Worm (Caenorhabditis elegans) whole organism, L1 larva: Measurements from ENCODE around the gene pycr-4.

ENCODE experiments used
- C34B4.2 ChIP-seq: sonication (generic microtip); optimal IDR thresholded peaks from 2 replicates; lab custom pipeline; 2017; ENCODE audit warnings: mild to moderate bottlenecking, missing genetic modification characterization, missing compliant biosample characterization
- aha-1 ChIP-seq: fragments of 150-350 bp; optimal IDR thresholded peaks from 2 replicates; lab custom pipeline; 2014; ENCODE audit warnings: missing biosample characterization, missing genetic modification characterization
- alr-1 ChIP-seq: fragments of 200-800 bp; sonication (Bioruptor generic); optimal IDR thresholded peaks from 2 replicates; lab custom pipeline; 2018; ENCODE audit warnings: borderline replicate concordance, mild to moderate bottlenecking, missing genetic modification characterization, missing compliant biosample characterization
- dsc-1 ChIP-seq: sonication (generic microtip); optimal IDR thresholded peaks from 2 replicates; lab custom pipeline; 2016; ENCODE audit warnings: mild to moderate bottlenecking, missing genetic modification characterization, missing compliant biosample characterization
- efl-1 ChIP-seq, 4 experiments: fragments of 150-350 bp; optimal IDR thresholded peaks in 3 of 4; peaks in 1 of 4; 1 replicate in 1 of 4; 2 replicates in 3 of 4; lab custom pipeline; 2014; ENCODE audit warnings: missing biosample characterization in 2 of 4, missing genetic modification characterization in 2 of 4, missing genetic modification reagents in 2 of 4
- egl-13 ChIP-seq: sonication (generic microtip); optimal IDR thresholded peaks from 2 replicates; lab custom pipeline; 2016; ENCODE audit warnings: missing genotype, missing genetic modification reagents, missing genetic modification characterization, missing compliant biosample characterization
- elt-2 ChIP-seq: sonication (generic microtip); optimal IDR thresholded peaks from 2 replicates; lab custom pipeline; 2016; ENCODE audit warnings: missing genetic modification characterization, mild to moderate bottlenecking, inconsistent platforms, missing compliant biosample characterization, missing genetic modification reagents
- ets-5 ChIP-seq: fragments of 200-800 bp; sonication (Bioruptor generic); IDR thresholded peaks from 2 replicates; pipeline ENCODE4 v1.3.6; 2022; ENCODE audit warnings: missing genetic modification characterization, missing compliant biosample characterization
- fkh-10 ChIP-seq: sonication (generic microtip); optimal IDR thresholded peaks from 2 replicates; lab custom pipeline; 2017; ENCODE audit warnings: missing biosample characterization, missing genetic modification reagents, missing genetic modification characterization
- fkh-4 ChIP-seq: sonication (generic microtip); optimal IDR thresholded peaks from 2 replicates; lab custom pipeline; 2016; ENCODE audit warnings: missing compliant biosample characterization, missing genetic modification characterization, borderline replicate concordance
- fos-1 ChIP-seq: fragments of 150-350 bp; optimal IDR thresholded peaks from 2 replicates; lab custom pipeline; 2014; ENCODE audit warnings: missing biosample characterization, missing genetic modification characterization
- isw-1 ChIP-seq: fragments of 200-800 bp; sonication (Bioruptor generic); IDR thresholded peaks from 2 replicates; pipeline ENCODE4 v1.3.6; 2022; ENCODE audit warnings: missing genetic modification characterization, missing compliant biosample characterization
- jun-1 ChIP-seq: fragments of 150-350 bp; optimal IDR thresholded peaks from 2 replicates; lab custom pipeline; 2014; ENCODE audit warnings: missing biosample characterization, missing genetic modification reagents, missing genetic modification characterization
- lin-13 ChIP-seq: fragments of 150-350 bp; optimal IDR thresholded peaks from 2 replicates; lab custom pipeline; 2014; ENCODE audit warnings: missing biosample characterization, missing genetic modification reagents, missing genetic modification characterization
- lir-3 ChIP-seq: sonication (generic microtip); optimal IDR thresholded peaks from 2 replicates; lab custom pipeline; 2016; ENCODE audit warnings: mild to moderate bottlenecking, missing genetic modification characterization, moderate library complexity, missing compliant biosample characterization; ENCODE audit not compliant: poor library complexity
- mab-9 ChIP-seq: fragments of 200-800 bp; sonication (Bioruptor generic); IDR thresholded peaks from 2 replicates; pipeline ENCODE4 v1.3.6; 2022; ENCODE audit warnings: missing genetic modification reagents, missing genetic modification characterization, missing compliant biosample characterization
- mep-1 ChIP-seq: fragments of 150-350 bp; optimal IDR thresholded peaks from 2 replicates; lab custom pipeline; 2014; ENCODE audit warnings: missing biosample characterization, missing genetic modification characterization
- nhr-11 ChIP-seq: fragments of 150-350 bp; optimal IDR thresholded peaks from 2 replicates; lab custom pipeline; 2014; ENCODE audit warnings: missing biosample characterization, missing genetic modification characterization
- nhr-20 ChIP-seq: sonication (generic microtip); optimal IDR thresholded peaks from 2 replicates; lab custom pipeline; 2016; ENCODE audit warnings: mild to moderate bottlenecking, missing genetic modification characterization, missing compliant biosample characterization
- nhr-237 ChIP-seq: fragments of 150-350 bp; optimal IDR thresholded peaks from 2 replicates; lab custom pipeline; 2014; ENCODE audit warnings: missing biosample characterization, missing genetic modification characterization
- nhr-77 ChIP-seq: fragments of 150-350 bp; optimal IDR thresholded peaks from 2 replicates; lab custom pipeline; 2014; ENCODE audit warnings: missing biosample characterization, missing genetic modification characterization
- rnt-1 ChIP-seq: sonication (generic microtip); optimal IDR thresholded peaks from 2 replicates; lab custom pipeline; 2016; ENCODE audit warnings: mild to moderate bottlenecking, missing genetic modification characterization, moderate library complexity, missing compliant biosample characterization
- skn-1 ChIP-seq: fragments of 150-350 bp; optimal IDR thresholded peaks from 2 replicates; lab custom pipeline; 2014; ENCODE audit warnings: missing biosample characterization, missing genetic modification characterization
- snpc-4 ChIP-seq: fragments of 150-350 bp; optimal IDR thresholded peaks from 2 replicates; lab custom pipeline; 2014; ENCODE audit warnings: missing biosample characterization, missing genetic modification characterization
- snu-23 ChIP-seq: sonication (generic microtip); optimal IDR thresholded peaks from 2 replicates; lab custom pipeline; 2016; ENCODE audit warnings: missing genetic modification characterization, missing compliant biosample characterization
- swsn-7 ChIP-seq: sonication (generic microtip); optimal IDR thresholded peaks from 2 replicates; lab custom pipeline; 2016; ENCODE audit warnings: missing genetic modification characterization, missing compliant biosample characterization
- tlp-1 ChIP-seq: fragments of 150-350 bp; optimal IDR thresholded peaks from 2 replicates; lab custom pipeline; 2014; ENCODE audit warnings: missing biosample characterization, missing genetic modification characterization
- unc-62 ChIP-seq: fragments of 150-350 bp; optimal IDR thresholded peaks from 2 replicates; lab custom pipeline; 2014; ENCODE audit warnings: missing biosample characterization, missing genetic modification reagents, missing genetic modification characterization
- vab-15 ChIP-seq: sonication (generic microtip); optimal IDR thresholded peaks from 2 replicates; lab custom pipeline; 2017; ENCODE audit warnings: missing genotype, mild to moderate bottlenecking, missing genetic modification characterization, missing compliant biosample characterization
- zip-4 ChIP-seq: fragments of 200-800 bp; sonication (Bioruptor generic); optimal IDR thresholded peaks from 2 replicates; lab custom pipeline; 2018; ENCODE audit warnings: mild to moderate bottlenecking, missing genetic modification characterization, moderate library complexity, missing compliant biosample characterization
- ztf-11 ChIP-seq, 2 experiments: sonication (generic microtip); optimal IDR thresholded peaks; 2 replicates each; lab custom pipeline; 2016 to 2017; ENCODE audit warnings: missing genetic modification characterization in 2 of 2, missing biosample characterization in 1 of 2, missing compliant biosample characterization in 1 of 2

pycr-4 gene

ce11 chrIV:7501337-7501736, 24.2 kb upstream of the pycr-4 start, which contains the start of gene F55G1.15:
Gene F55G1.15 (minus strand): TSS chrIV:7501437.
- peak; percentile 21 for TF ChIP-seq elt-2 (tag; lab: Kevin White, UChicago)
- no peak for TF ChIP-seq nhr-237

DNA sequence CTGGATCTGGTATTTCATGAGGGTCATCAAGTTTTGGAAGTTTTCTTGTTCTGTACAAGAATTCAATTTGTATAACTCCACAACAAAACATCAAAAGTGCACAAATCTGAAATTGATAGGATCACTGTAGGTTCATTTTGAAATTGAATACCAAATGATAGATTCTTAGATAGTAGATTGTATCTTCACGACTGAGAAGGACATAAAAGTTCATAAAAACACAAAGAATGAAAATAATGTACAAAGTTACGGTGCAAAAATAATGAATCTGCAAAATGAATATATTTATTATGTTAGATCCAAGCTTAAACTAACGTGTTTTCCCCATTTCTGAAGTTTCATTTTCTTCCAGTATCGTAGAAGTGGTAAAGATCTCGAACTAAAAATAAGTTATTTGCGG, 23.8 kb upstream of the pycr-4 start:
- no peak for TF ChIP-seq efl-1 (optimal IDR thresholded peaks at IDR 0.05; lab: Kevin White, UChicago)
- peak in 1 of 2 experiments; percentile 82 for TF ChIP-seq efl-1 (GFP tag; optimal IDR thresholded peaks at IDR 0.05 in 1 of 2; lab: Kevin White, UChicago)
- TF ChIP-seq lir-3 (tag; lab: Kevin White, UChicago) = no peak
- TF ChIP-seq, all 84 proteins: peak for 1

- TF ChIP-seq efl-1 (optimal IDR thresholded peaks at IDR 0.05; lab: Kevin White, UChicago) = no peak
- TF ChIP-seq efl-1 (GFP tag; optimal IDR thresholded peaks at IDR 0.05 in 1 of 2; lab: Kevin White, UChicago) = peak in 1 of 2 experiments; percentile 61
- peak; percentile 84 for TF ChIP-seq snpc-4 (tag; lab: Kevin White, UChicago)
- no peak for TF ChIP-seq fkh-10 (GFP tag; lab: Kevin White, UChicago)
- no peak for TF ChIP-seq skn-1 (tag; lab: Kevin White, UChicago)
Observed at ce11 chrIV:7499302-7499701, 22.2 kb upstream of the pycr-4 start.

DNA sequence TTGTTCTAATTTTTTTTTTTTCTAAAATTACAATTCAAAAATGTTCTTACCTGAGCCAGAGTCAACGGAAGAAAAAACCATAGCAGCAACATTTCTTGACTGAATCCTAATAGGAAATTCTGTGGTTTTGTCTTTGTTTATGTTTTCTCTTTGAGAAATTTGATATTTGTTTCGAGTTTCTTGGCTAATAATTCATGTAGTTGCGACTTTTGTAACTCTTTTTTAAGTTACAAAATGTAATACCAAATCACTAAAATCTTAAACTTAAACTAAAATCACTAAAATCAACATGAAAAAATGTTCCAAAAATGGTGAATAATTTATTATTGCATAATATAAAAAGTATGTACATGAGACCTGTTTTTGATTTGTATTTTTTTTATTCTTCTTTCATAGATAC, 20.7 kb upstream of the pycr-4 start, which contains the start of gene egas-4:
Gene egas-4, minus strand, starts transcription at position 101 of the 400 bp plus-strand sequence.
- TF ChIP-seq zip-4 (GFP tag; lab: Kevin White, UChicago) (no peak), efl-1 (optimal IDR thresholded peaks at IDR 0.05; lab: Kevin White, UChicago) (no peak), efl-1 (GFP tag; optimal IDR thresholded peaks at IDR 0.05 in 1 of 2; lab: Kevin White, UChicago) (no peak), vab-15 (tag; lab: Kevin White, UChicago) (no peak), ztf-11 (tag; optimal IDR thresholded peaks at IDR 0.05; lab: Kevin White, UChicago) (no peak), nhr-77 (no peak), lin-13 (no peak)
- TF ChIP-seq, all 84 proteins: peak for 0

DNA sequence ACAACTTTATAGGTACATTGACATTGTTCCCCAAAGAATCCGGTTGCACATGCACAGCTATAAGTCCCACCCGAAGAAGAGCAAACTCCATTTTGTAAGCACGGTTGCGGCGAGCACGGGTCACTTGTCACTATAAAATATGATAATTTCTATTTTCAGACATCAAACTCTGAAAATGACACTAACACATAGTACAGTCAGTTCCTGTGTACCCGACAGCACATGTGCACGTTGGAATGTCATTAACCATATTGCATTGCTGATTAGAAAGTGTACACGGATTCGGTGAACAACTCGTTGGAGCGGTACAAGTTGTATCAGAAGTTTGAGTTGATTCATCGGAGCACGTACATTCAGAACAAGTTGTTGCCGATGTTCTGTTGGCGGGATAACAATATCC, 20.1 kb upstream of the pycr-4 start:
- TF ChIP-seq C34B4.2 (tag; lab: Kevin White, UChicago) (no peak), nhr-20 (tag; lab: Kevin White, UChicago) (peak; percentile 4), egl-13 (tag; lab: Kevin White, UChicago) (no peak), elt-2 (tag; lab: Kevin White, UChicago) (peak; percentile 28)
- TF ChIP-seq, all 84 proteins: peak for 2

DNA sequence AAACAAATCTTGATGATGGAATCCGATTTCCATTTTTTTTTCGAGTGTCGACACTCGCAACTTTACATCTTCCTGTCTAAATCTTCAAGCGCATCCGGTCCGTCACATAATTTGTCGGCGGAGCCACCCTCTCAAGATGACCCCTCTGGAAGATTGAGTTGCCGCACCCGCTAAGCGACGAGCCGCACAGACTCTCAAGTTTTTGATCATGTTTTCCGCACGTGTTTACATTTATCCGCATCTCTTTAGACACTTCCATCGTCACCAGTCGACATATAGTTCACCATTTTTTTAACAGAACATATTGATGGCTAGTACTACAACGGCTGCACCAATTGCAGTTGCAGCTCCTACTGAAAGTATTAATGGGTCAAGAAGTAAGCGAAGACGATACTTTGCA, 14.4 kb upstream of the pycr-4 start, which contains the start of gene F55G1.1:
Gene F55G1.1, plus strand, starts transcription at position 301 of the 400 bp plus-strand sequence.
- TF ChIP-seq tlp-1 (no peak), unc-62 (GFP tag; lab: Kevin White, UChicago) (no peak), egl-13 (tag; lab: Kevin White, UChicago) (no peak), nhr-237 (no peak), snu-23 (GFP tag; lab: Kevin White, UChicago) (no peak), alr-1 (tag; lab: Kevin White, UChicago) (no peak), jun-1 (tag; lab: Kevin White, UChicago) (no peak), isw-1 (GFP tag; lab: Robert Waterston, UW) (no peak), mep-1 (tag; lab: Kevin White, UChicago) (no peak), swsn-7 (tag; lab: Kevin White, UChicago) (no peak), aha-1 (no peak), nhr-20 (tag; lab: Kevin White, UChicago) (no peak), vab-15 (tag; lab: Kevin White, UChicago) (no peak), nhr-11 (no peak), rnt-1 (no peak), mab-9 (no peak), fos-1 (no peak), ets-5 (no peak), dsc-1 (tag; lab: Kevin White, UChicago) (no peak), fkh-4 (tag; lab: Kevin White, UChicago) (no peak)
